Fruit fly (Drosophila melanogaster): Measurements from ENCODE around the gene FASN1.

dm6 chr2L:3099930-3100329 lies 43.5 kb downstream of the FASN1 start:
- TF ChIP-seq CG34376 (GFP tag; optimal IDR thresholded peaks at IDR 0.05): no peak
- no peak for TF ChIP-seq inv (GFP tag; IDR thresholded peaks at IDR 0.05; ENCODE audit: partially characterized antibody)
- TF ChIP-seq Nf-YC (tag; optimal IDR thresholded peaks at IDR 0.05): no peak
- TF ChIP-seq CG16815 (GFP tag; optimal IDR thresholded peaks at IDR 0.05): no peak
- no peak for TF ChIP-seq lab (GFP tag; optimal IDR thresholded peaks at IDR 0.05)
